Fruit fly (Drosophila melanogaster) whole organism, embryonic: ENCODE data around the gene CG12035.

Source experiments
- Asciz ChIP-seq: fragments of 200-800 bp; sonication (Bioruptor generic); optimal IDR thresholded peaks from 2 replicates; lab custom pipeline; 2017; ENCODE audit warnings: missing biosample characterization, mild to moderate bottlenecking, missing genetic modification characterization, missing genetic modification reagents
- BtbVII ChIP-seq: fragments of 200-800 bp; sonication (Bioruptor generic); optimal IDR thresholded peaks from 3 replicates; lab custom pipeline; 2017; ENCODE audit warnings: missing biosample characterization, mild to moderate bottlenecking, missing genetic modification characterization
- CG10366 ChIP-seq: fragments of 200-800 bp; sonication (Bioruptor generic); IDR thresholded peaks from 2 replicates; pipeline ENCODE4 v1.3.6; 2022; ENCODE audit warnings: missing biosample characterization, missing genetic modification characterization
- CG11560 ChIP-seq: fragments of 200-800 bp; sonication (Bioruptor generic); IDR thresholded peaks from 3 replicates; pipeline ENCODE4 v1.3.6; 2022; ENCODE audit warnings: missing biosample characterization, missing genetic modification characterization
- CG11696 ChIP-seq: fragments of 200-800 bp; sonication (Bioruptor generic); IDR thresholded peaks from 2 replicates; pipeline ENCODE4 v1.3.6; 2022; ENCODE audit warnings: missing biosample characterization, missing genetic modification characterization
- CG12299 ChIP-seq: fragments of 200-800 bp; sonication (Bioruptor generic); optimal IDR thresholded peaks from 2 replicates; lab custom pipeline; 2018; ENCODE audit warnings: missing biosample characterization, mild to moderate bottlenecking, missing genetic modification characterization
- CG14441 ChIP-seq: fragments of 200-800 bp; sonication (Bioruptor generic); IDR thresholded peaks from 2 replicates; pipeline ENCODE4 v1.3.6; 2022; ENCODE audit warnings: missing biosample characterization, missing genetic modification characterization
- CG16815 ChIP-seq: fragments of 200-800 bp; sonication (Bioruptor generic); optimal IDR thresholded peaks from 3 replicates; lab custom pipeline; 2017; ENCODE audit warnings: missing biosample characterization, mild to moderate bottlenecking, missing genetic modification characterization
- CG17385 ChIP-seq: fragments of 200-800 bp; sonication (Bioruptor generic); optimal IDR thresholded peaks from 3 replicates; lab custom pipeline; 2018; ENCODE audit warnings: missing biosample characterization, mild to moderate bottlenecking, missing genetic modification characterization
- CG17568 ChIP-seq: fragments of 200-800 bp; sonication (Bioruptor generic); optimal IDR thresholded peaks from 2 replicates; lab custom pipeline; 2018; ENCODE audit warnings: missing biosample characterization, mild to moderate bottlenecking, missing genetic modification characterization, moderate library complexity
- CG1832 ChIP-seq: fragments of 200-800 bp; sonication (Bioruptor generic); optimal IDR thresholded peaks from 2 replicates; lab custom pipeline; 2017; ENCODE audit warnings: missing biosample characterization, mild to moderate bottlenecking, missing genetic modification characterization, inconsistent platforms
- CG2199 ChIP-seq: fragments of 200-800 bp; sonication (Bioruptor generic); IDR thresholded peaks from 3 replicates; pipeline ENCODE4 v1.3.6; 2022; ENCODE audit warnings: missing biosample characterization, missing genetic modification characterization
- CG2202 ChIP-seq: fragments of 200-800 bp; sonication (Bioruptor generic); optimal IDR thresholded peaks from 2 replicates; lab custom pipeline; 2018; ENCODE audit warnings: missing biosample characterization, mild to moderate bottlenecking, missing genetic modification characterization
- CG2678 ChIP-seq: fragments of 200-800 bp; sonication (Bioruptor generic); optimal IDR thresholded peaks from 3 replicates; lab custom pipeline; 2019; ENCODE audit warnings: missing biosample characterization, mild to moderate bottlenecking, missing genetic modification characterization, moderate library complexity
- CG30431 ChIP-seq: fragments of 200-800 bp; sonication (Bioruptor generic); optimal IDR thresholded peaks from 2 replicates; lab custom pipeline; 2017; ENCODE audit warnings: missing biosample characterization, missing genetic modification characterization
- CG34224 ChIP-seq: fragments of 200-800 bp; sonication (Bioruptor generic); IDR thresholded peaks from 3 replicates; pipeline ENCODE4 v1.3.6; 2022; ENCODE audit warnings: missing biosample characterization, missing genetic modification characterization; ENCODE audit not compliant: partially characterized antibody
- CG8281 ChIP-seq: fragments of 200-800 bp; sonication (Bioruptor generic); optimal IDR thresholded peaks from 2 replicates; lab custom pipeline; 2018; ENCODE audit warnings: missing biosample characterization, mild to moderate bottlenecking, missing genetic modification characterization, moderate library complexity
- CG8290 ChIP-seq, 3 experiments: fragments of 200-800 bp; sonication (Bioruptor generic); optimal IDR thresholded peaks; 2 replicates each; lab custom pipeline; 2016 to 2019; ENCODE audit warnings: missing biosample characterization in 3 of 3, missing genetic modification characterization in 3 of 3, mild to moderate bottlenecking in 2 of 3, moderate library complexity in 1 of 3
- CG8388 ChIP-seq: fragments of 200-800 bp; sonication (Bioruptor generic); optimal IDR thresholded peaks from 2 replicates; lab custom pipeline; 2019; ENCODE audit warnings: missing biosample characterization, mild to moderate bottlenecking, missing genetic modification characterization, moderate library complexity
- CG9817 ChIP-seq: fragments of 200-800 bp; sonication (Bioruptor generic); optimal IDR thresholded peaks from 2 replicates; lab custom pipeline; 2018; ENCODE audit warnings: missing biosample characterization, mild to moderate bottlenecking, missing genetic modification characterization, moderate library complexity
- CG9932 ChIP-seq: fragments of 200-800 bp; sonication (Bioruptor generic); IDR thresholded peaks from 2 replicates; pipeline ENCODE4 v1.3.6; 2022; ENCODE audit warnings: missing biosample characterization, missing genetic modification characterization
- Dbx ChIP-seq: fragments of 200-800 bp; sonication (Bioruptor generic); IDR thresholded peaks from 3 replicates; pipeline ENCODE4 v1.3.6; 2022; ENCODE audit warnings: missing biosample characterization, missing genetic modification characterization
- Hr3 ChIP-seq: fragments of 200-800 bp; sonication (Bioruptor generic); optimal IDR thresholded peaks from 3 replicates; lab custom pipeline; 2016; ENCODE audit warnings: missing biosample characterization, missing genetic modification characterization
- Hr78 ChIP-seq, 2 experiments: fragments of 200-800 bp in 1 of 2; fragments of >200 bp in 1 of 2; sonication (Bioruptor generic) in 1 of 2; optimal IDR thresholded peaks; 2 replicates each; lab custom pipeline; 2017 to 2019; ENCODE audit warnings: missing biosample characterization in 2 of 2, missing genetic modification characterization in 2 of 2, mild to moderate bottlenecking in 1 of 2, moderate library complexity in 1 of 2
- Jarid2 ChIP-seq: fragments of 200-800 bp; sonication (Bioruptor generic); optimal IDR thresholded peaks from 3 replicates; lab custom pipeline; 2017; ENCODE audit warnings: mild to moderate bottlenecking, missing biosample characterization, missing genetic modification reagents, missing genetic modification characterization
- Med ChIP-seq: fragments of 200-800 bp; sonication (Bioruptor generic); peaks from one replicate; lab custom pipeline; 2016; ENCODE audit warnings: missing biosample characterization, missing genetic modification characterization, mild to moderate bottlenecking, inconsistent platforms, moderate library complexity
- NFAT ChIP-seq: fragments of 200-800 bp; sonication (Bioruptor generic); IDR thresholded peaks from 2 replicates; pipeline ENCODE4 v1.3.6; 2022; ENCODE audit warnings: missing biosample characterization, missing genetic modification characterization
- Nf-YC ChIP-seq: fragments of 200-800 bp; optimal IDR thresholded peaks from 3 replicates; lab custom pipeline; 2019; ENCODE audit warnings: missing biosample characterization, mild to moderate bottlenecking, missing genetic modification characterization, moderate library complexity
- Trl ChIP-seq, 3 experiments: fragments of >200 bp in 2 of 3; fragments of 200-800 bp in 1 of 3; sonication (Bioruptor generic) in 1 of 3; optimal IDR thresholded peaks; 2 replicates in 1 of 3; 3 replicates in 2 of 3; lab custom pipeline; 2016 to 2017; ENCODE audit warnings: missing biosample characterization in 1 of 3, missing genetic modification characterization in 1 of 3
- Usf ChIP-seq: fragments of 200-800 bp; sonication (Bioruptor generic); optimal IDR thresholded peaks from 2 replicates; lab custom pipeline; 2017; ENCODE audit warnings: missing genotype, missing biosample characterization, missing genetic modification characterization
- abd-A ChIP-seq: fragments of 200-800 bp; sonication (Bioruptor generic); optimal IDR thresholded peaks from 3 replicates; lab custom pipeline; 2019; ENCODE audit warnings: missing biosample characterization, mild to moderate bottlenecking, missing genetic modification characterization, moderate library complexity
- amos ChIP-seq: fragments of 200-800 bp; sonication (Bioruptor generic); IDR thresholded peaks from 2 replicates; pipeline ENCODE4 v1.3.6; 2022; ENCODE audit warnings: missing biosample characterization, missing genetic modification characterization; ENCODE audit not compliant: partially characterized antibody
- br ChIP-seq: fragments of >200 bp; optimal IDR thresholded peaks from 2 replicates; lab custom pipeline; 2017
- cwo ChIP-seq: fragments of 200-800 bp; sonication (Bioruptor generic); optimal IDR thresholded peaks from 3 replicates; lab custom pipeline; 2017; ENCODE audit warnings: missing biosample characterization, missing genetic modification characterization, mild to moderate bottlenecking, moderate library complexity, missing genetic modification reagents
- dysf ChIP-seq: fragments of 200-800 bp; sonication (Bioruptor generic); IDR thresholded peaks from 3 replicates; pipeline ENCODE4 v1.3.6; 2022; ENCODE audit warnings: missing biosample characterization, missing genetic modification characterization
- exex ChIP-seq: fragments of 200-800 bp; sonication (Bioruptor generic); optimal IDR thresholded peaks from 4 replicates; lab custom pipeline; 2018; ENCODE audit warnings: missing biosample characterization, mild to moderate bottlenecking, missing genetic modification characterization, moderate library complexity
- fd64A ChIP-seq: fragments of 200-800 bp; sonication (Bioruptor generic); optimal IDR thresholded peaks from 3 replicates; lab custom pipeline; 2018; ENCODE audit warnings: missing biosample characterization, mild to moderate bottlenecking, missing genetic modification characterization
- gem ChIP-seq: fragments of 200-800 bp; sonication (Bioruptor generic); optimal IDR thresholded peaks from 2 replicates; lab custom pipeline; 2019; ENCODE audit warnings: missing biosample characterization, mild to moderate bottlenecking, missing genetic modification characterization, moderate library complexity
- mirr ChIP-seq: fragments of 200-800 bp; sonication (Bioruptor generic); optimal IDR thresholded peaks from 3 replicates; lab custom pipeline; 2018; ENCODE audit warnings: missing biosample characterization, mild to moderate bottlenecking, missing genetic modification characterization
- nerfin-1 ChIP-seq: fragments of 200-800 bp; sonication (Bioruptor generic); optimal IDR thresholded peaks from 3 replicates; lab custom pipeline; 2019; ENCODE audit warnings: missing biosample characterization, mild to moderate bottlenecking, missing genetic modification characterization, moderate library complexity
- otp ChIP-seq: fragments of 200-800 bp; sonication (Bioruptor generic); IDR thresholded peaks from 3 replicates; pipeline ENCODE4, ENCODE4 v1.3.6; 2022; ENCODE audit warnings: missing biosample characterization, missing genetic modification characterization
- pzg ChIP-seq: fragments of 200-800 bp; sonication (Bioruptor generic); optimal IDR thresholded peaks from 3 replicates; lab custom pipeline; 2018; ENCODE audit warnings: missing biosample characterization, mild to moderate bottlenecking, missing genetic modification characterization, moderate library complexity
- sd ChIP-seq: fragments of 200-800 bp; sonication (Bioruptor generic); optimal IDR thresholded peaks from 3 replicates; lab custom pipeline; 2018; ENCODE audit warnings: missing biosample characterization, mild to moderate bottlenecking, missing genetic modification characterization, moderate library complexity
- sqz ChIP-seq: fragments of 200-800 bp; sonication (Bioruptor generic); optimal IDR thresholded peaks from 3 replicates; lab custom pipeline; 2018; ENCODE audit warnings: missing biosample characterization, mild to moderate bottlenecking, missing genetic modification characterization
- sug ChIP-seq: fragments of 200-800 bp; optimal IDR thresholded peaks from 2 replicates; lab custom pipeline; 2019; ENCODE audit warnings: missing biosample characterization, mild to moderate bottlenecking, missing genetic modification characterization, moderate library complexity
- tna ChIP-seq: fragments of 200-800 bp; sonication (Bioruptor generic); IDR thresholded peaks from 2 replicates; pipeline ENCODE4 v1.3.6; 2022; ENCODE audit warnings: missing biosample characterization, missing genetic modification characterization; ENCODE audit not compliant: partially characterized antibody

The CG12035 gene

dm6 chr3L:1741655-1742551 lies 17.7 kb downstream of the CG12035 start (continued):
- TF ChIP-seq mirr = peak; percentile 97
- TF ChIP-seq abd-A = peak; percentile 11
- TF ChIP-seq sug (tag; lab: Kevin White, UChicago) = peak; percentile 40
- TF ChIP-seq Nf-YC (tag; lab: Kevin White, UChicago) = peak; percentile 63
- no peak for TF ChIP-seq Usf (GFP tag; lab: Kevin White, UChicago)
- peak; percentile 45 for TF ChIP-seq CG14441 (GFP tag; lab: Robert Waterston, UW)
- TF ChIP-seq sqz (GFP tag; lab: Kevin White, UChicago) = no peak
- peak; percentile 58 for TF ChIP-seq CG17568 (GFP tag; lab: Kevin White, UChicago)
- no peak for TF ChIP-seq br (lab: Kevin White, UChicago)
- peak; percentile 52 for TF ChIP-seq Jarid2 (GFP tag; lab: Kevin White, UChicago)
- TF ChIP-seq amos (GFP tag; lab: Robert Waterston, UW) = peak; percentile 36; the same call in 1 of the 2 replicates
- peak; percentile 20; the same call in 1 of the 3 replicates for TF ChIP-seq otp
- peak; percentile 41; the same call in 1 of the 2 replicates for TF ChIP-seq tna (GFP tag; lab: Robert Waterston, UW)
- TF ChIP-seq CG11696 (GFP tag; lab: Robert Waterston, UW) = no peak
- peak; percentile 30 for TF ChIP-seq sd
- TF ChIP-seq CG8388 (GFP tag; lab: Kevin White, UChicago) = peak; percentile 88
- peak; percentile 8 for TF ChIP-seq gem (tag; lab: Kevin White, UChicago)
- TF ChIP-seq CG2678 (tag; lab: Kevin White, UChicago) = peak; percentile 30
- TF ChIP-seq Hr78 (GFP tag; optimal IDR thresholded peaks at IDR 0.05; lab: Kevin White, UChicago) = peak in 1 of 2 experiments; percentile 7
- TF ChIP-seq NFAT (GFP tag; lab: Robert Waterston, UW) = peak; percentile 49; the same call in 1 of the 2 replicates
- 0 out of 3 replicates have a peak, but pooled peaks have one; percentile 21 for TF ChIP-seq CG2199 (GFP tag; lab: Robert Waterston, UW)
- TF ChIP-seq nerfin-1 (tag; lab: Kevin White, UChicago) = peak; percentile 1
- peak; percentile 33; the same call in 1 of the 3 replicates for TF ChIP-seq CG34224 (GFP tag; lab: Robert Waterston, UW)
- no peak for TF ChIP-seq CG12299 (tag; lab: Kevin White, UChicago)
- TF ChIP-seq CG1832 = no peak
- 0 out of 2 replicates have a peak, but pooled peaks have one; percentile 10 for TF ChIP-seq CG10366 (GFP tag; lab: Robert Waterston, UW)
- peak; percentile 98 for TF ChIP-seq exex (tag; lab: Kevin White, UChicago)
- TF ChIP-seq BtbVII (GFP tag; lab: Kevin White, UChicago) = peak; percentile 9
- peak; percentile 10 for TF ChIP-seq CG8281 (tag; lab: Kevin White, UChicago)
- peak; percentile 64; the same call in 1 of the 3 replicates for TF ChIP-seq CG11560 (tag; lab: Robert Waterston, UW)
- peak; percentile 85 for TF ChIP-seq Med (GFP tag; lab: Kevin White, UChicago)
- TF ChIP-seq fd64A (GFP tag; lab: Kevin White, UChicago) = peak; percentile 14
- TF ChIP-seq CG9932 (GFP tag; lab: Robert Waterston, UW) = no peak
- TF ChIP-seq Hr3 (GFP tag; lab: Kevin White, UChicago) = no peak
- no peak for TF ChIP-seq CG8290 (GFP tag; optimal IDR thresholded peaks at IDR 0.05; lab: Kevin White, UChicago)
- TF ChIP-seq CG8290 (tag; optimal IDR thresholded peaks at IDR 0.05; lab: Kevin White, UChicago) = peak in 1 of 2 experiments; percentile 30
- no peak for TF ChIP-seq CG30431
- no peak for TF ChIP-seq CG2202 (tag; lab: Kevin White, UChicago)
- peak in 1 of 2 experiments; percentile 38 for TF ChIP-seq Trl (optimal IDR thresholded peaks at IDR 0.05; lab: Kevin White, UChicago)
- no peak for TF ChIP-seq Trl (GFP tag; optimal IDR thresholded peaks at IDR 0.05; lab: Kevin White, UChicago)
- no peak for TF ChIP-seq CG16815 (GFP tag; lab: Kevin White, UChicago)
- no peak for TF ChIP-seq CG9817
- TF ChIP-seq CG17385 = peak; percentile 19
- no peak for TF ChIP-seq pzg (GFP tag; lab: Kevin White, UChicago)
- peak; percentile 37 for TF ChIP-seq Asciz
- TF ChIP-seq cwo = peak; percentile 19
- peak; percentile 15; the same call in 1 of the 3 replicates for TF ChIP-seq Dbx (GFP tag; lab: Robert Waterston, UW)
- TF ChIP-seq dysf (GFP tag; lab: Robert Waterston, UW) = no peak
